Fruit fly (Drosophila melanogaster): ENCODE data around the gene Snoo.

Snoo gene

DNA sequence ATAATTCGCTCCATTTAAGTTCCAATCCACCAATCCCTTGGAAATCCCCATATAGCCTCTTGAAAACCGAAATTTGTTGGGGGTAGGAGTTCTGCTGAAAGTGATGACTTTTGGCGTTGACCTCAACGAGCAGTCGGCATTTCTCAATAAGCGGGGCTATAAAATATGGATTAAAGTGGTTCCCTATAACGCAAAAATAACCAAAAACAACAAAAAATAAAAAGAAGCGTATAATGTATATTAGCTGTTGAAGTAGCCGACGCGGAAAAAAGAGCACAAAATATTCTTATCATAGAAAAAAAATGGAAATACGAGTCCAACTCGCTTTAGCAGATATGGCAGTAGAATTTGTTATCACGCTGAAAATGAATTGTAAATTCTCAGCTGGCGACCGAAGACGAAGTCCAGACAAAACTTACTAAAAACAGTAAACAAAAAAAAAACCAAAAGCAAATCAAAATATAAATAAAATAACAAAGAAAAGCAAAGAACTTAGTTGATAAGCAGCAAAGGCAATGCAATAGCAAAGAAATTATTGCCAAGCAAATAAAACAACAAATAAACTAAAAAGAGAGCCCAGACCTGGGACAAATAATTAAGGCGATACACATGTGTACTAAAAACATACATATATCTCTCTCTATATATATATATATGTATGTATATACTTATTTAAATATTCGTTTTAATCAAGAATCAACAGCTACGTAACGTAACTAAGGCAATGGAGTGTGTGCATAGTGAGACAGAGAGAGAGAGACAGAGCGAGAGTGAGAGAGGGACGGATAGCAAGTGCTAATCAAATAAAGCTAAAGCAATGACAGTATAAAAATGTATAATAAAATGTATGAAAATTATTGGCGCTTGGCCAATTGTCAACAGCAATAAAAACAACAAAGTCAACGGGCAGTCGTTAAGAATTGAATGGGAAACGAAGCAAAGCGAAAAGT, 23.1 kb downstream of the Snoo start (continued):
- TF ChIP-seq bsh (GFP tag; optimal IDR thresholded peaks at IDR 0.05) (peak; percentile 6 to 64), CG9932 (GFP tag; IDR thresholded peaks at IDR 0.05) (no peak), CG4707 (GFP tag; optimal IDR thresholded peaks at IDR 0.05) (no peak), CG33557 (GFP tag; optimal IDR thresholded peaks at IDR 0.05) (no peak), CG2116 (GFP tag; optimal IDR thresholded peaks at IDR 0.05) (peak; percentile 6), tup (GFP tag; optimal IDR thresholded peaks at IDR 0.05) (no peak), Doc2 (GFP tag; IDR thresholded peaks at IDR 0.05) (no peak), otp (GFP tag; IDR thresholded peaks at IDR 0.05) (no peak), Elba2 (GFP tag; optimal IDR thresholded peaks at IDR 0.05) (no peak), tgo (GFP tag; IDR thresholded peaks at IDR 0.05) (no peak), CG14441 (GFP tag; IDR thresholded peaks at IDR 0.05) (0 out of 2 replicates have a peak, but pooled peaks have one; percentile 17), CG10321 (GFP tag; IDR thresholded peaks at IDR 0.05) (peak; percentile 84), CG3065 (GFP tag; optimal IDR thresholded peaks at IDR 0.05) (no peak), CG10431 (GFP tag; optimal IDR thresholded peaks at IDR 0.05) (no peak), CG11504 (tag; optimal IDR thresholded peaks at IDR 0.05) (peak; percentile 4), ssp (GFP tag; IDR thresholded peaks at IDR 0.05) (no peak), Doc3 (GFP tag; IDR thresholded peaks at IDR 0.05; ENCODE audit: partially characterized antibody) (no peak), Camta (GFP tag; optimal IDR thresholded peaks at IDR 0.05) (no peak), Oaz (GFP tag; IDR thresholded peaks at IDR 0.05) (no peak), BEAF-32 (GFP tag; optimal IDR thresholded peaks at IDR 0.05) (no peak), en (GFP tag; optimal IDR thresholded peaks at IDR 0.05) (no peak), repo (GFP tag; optimal IDR thresholded peaks at IDR 0.05) (no peak), jumu (GFP tag; optimal IDR thresholded peaks at IDR 0.05) (no peak), CG1603 (tag; optimal IDR thresholded peaks at IDR 0.05) (no peak), CG31388 (GFP tag; optimal IDR thresholded peaks at IDR 0.05) (no peak), pita (GFP tag; optimal IDR thresholded peaks at IDR 0.05) (no peak), CG12071 (GFP tag; optimal IDR thresholded peaks at IDR 0.05) (peak; percentile 66), HLHmδ (GFP tag; optimal IDR thresholded peaks at IDR 0.05) (no peak), Xrp1 (GFP tag; IDR thresholded peaks at IDR 0.05) (peak; percentile 41), CG13894 (tag; optimal IDR thresholded peaks at IDR 0.05) (no peak), HmgD (GFP tag; optimal IDR thresholded peaks at IDR 0.05) (no peak), slbo (GFP tag; IDR thresholded peaks at IDR 0.05) (no peak), CG2712 (tag; optimal IDR thresholded peaks at IDR 0.05) (peak; percentile 23), Dip2 (GFP tag; IDR thresholded peaks at IDR 0.05) (no peak), CG6654 (GFP tag; optimal IDR thresholded peaks at IDR 0.05) (no peak), CG8478 (optimal IDR thresholded peaks at IDR 0.05) (no peak), Oli (tag; optimal IDR thresholded peaks at IDR 0.05) (no peak), Spps (tag; optimal IDR thresholded peaks at IDR 0.05) (no peak), Dek (tag; optimal IDR thresholded peaks at IDR 0.05) (peak; percentile 31), Kr (GFP tag; optimal IDR thresholded peaks at IDR 0.05) (no peak), TFAM (GFP tag; optimal IDR thresholded peaks at IDR 0.05) (no peak), aop (GFP tag; IDR thresholded peaks at IDR 0.05) (no peak), CG10267 (tag; optimal IDR thresholded peaks at IDR 0.05) (no peak), C15 (GFP tag; IDR thresholded peaks at IDR 0.05) (no peak), CG33213 (GFP tag; optimal IDR thresholded peaks at IDR 0.05) (no peak), bab2 (GFP tag; optimal IDR thresholded peaks at IDR 0.05) (no peak), CG18262 (tag; optimal IDR thresholded peaks at IDR 0.05) (no peak), CG7271 (tag; optimal IDR thresholded peaks at IDR 0.05) (no peak), Hand (GFP tag; optimal IDR thresholded peaks at IDR 0.05) (no peak), CG11456 (GFP tag; IDR thresholded peaks at IDR 0.05) (peak; percentile 53; the same call in 1 of the 3 replicates)

Measured in whole organism, embryonic.